Worm (Caenorhabditis elegans) whole organism, L1 larva: ENCODE results near the gene F18A11.3.

Experiments
- C04F5.9 ChIP-seq: sonication (generic microtip); optimal IDR thresholded peaks from 2 replicates; lab custom pipeline; 2016; ENCODE audit warnings: missing genetic modification characterization, missing compliant biosample characterization
- Y116A8C.19 ChIP-seq: sonication (generic microtip); optimal IDR thresholded peaks from 2 replicates; lab custom pipeline; 2016; ENCODE audit warnings: missing compliant biosample characterization, missing genetic modification characterization, borderline replicate concordance
- aha-1 ChIP-seq: fragments of 150-350 bp; optimal IDR thresholded peaks from 2 replicates; lab custom pipeline; 2014; ENCODE audit warnings: missing biosample characterization, missing genetic modification characterization
- blmp-1 ChIP-seq: fragments of 150-350 bp; optimal IDR thresholded peaks from 2 replicates; lab custom pipeline; 2014; ENCODE audit warnings: missing biosample characterization, missing genetic modification characterization
- ceh-82 ChIP-seq, 3 experiments: fragments of 150-350 bp in 1 of 3; sonication (generic microtip) in 2 of 3; optimal IDR thresholded peaks; 2 replicates each; lab custom pipeline; 2014 to 2017; ENCODE audit warnings: missing biosample characterization in 3 of 3, missing genetic modification characterization in 3 of 3
- ceh-90 ChIP-seq: sonication (generic microtip); optimal IDR thresholded peaks from 2 replicates; lab custom pipeline; 2016; ENCODE audit warnings: missing genetic modification characterization, missing compliant biosample characterization
- ces-1 ChIP-seq: fragments of 150-350 bp; optimal IDR thresholded peaks from 2 replicates; lab custom pipeline; 2014; ENCODE audit warnings: missing biosample characterization, missing genetic modification reagents, missing genetic modification characterization
- efl-3 ChIP-seq: fragments of 200-800 bp; sonication (Bioruptor generic); optimal IDR thresholded peaks from 2 replicates; lab custom pipeline; 2018; ENCODE audit warnings: mild to moderate bottlenecking, missing genetic modification characterization, missing compliant biosample characterization
- egl-13 ChIP-seq: sonication (generic microtip); optimal IDR thresholded peaks from 2 replicates; lab custom pipeline; 2016; ENCODE audit warnings: missing genotype, missing genetic modification reagents, missing genetic modification characterization, missing compliant biosample characterization
- egl-27 ChIP-seq, 2 experiments: fragments of 150-350 bp in 1 of 2; sonication (generic microtip); optimal IDR thresholded peaks; 3 replicates each; lab custom pipeline; 2017 to 2018; ENCODE audit warnings: missing biosample characterization in 2 of 2, missing genetic modification characterization in 2 of 2, missing genetic modification reagents in 2 of 2
- ets-5 ChIP-seq: fragments of 200-800 bp; sonication (Bioruptor generic); IDR thresholded peaks from 2 replicates; pipeline ENCODE4 v1.3.6; 2022; ENCODE audit warnings: missing genetic modification characterization, missing compliant biosample characterization
- fkh-4 ChIP-seq: sonication (generic microtip); optimal IDR thresholded peaks from 2 replicates; lab custom pipeline; 2016; ENCODE audit warnings: missing compliant biosample characterization, missing genetic modification characterization, borderline replicate concordance
- fkh-8 ChIP-seq: sonication (generic microtip); optimal IDR thresholded peaks from 2 replicates; lab custom pipeline; 2016; ENCODE audit warnings: mild to moderate bottlenecking, missing genetic modification characterization, missing compliant biosample characterization
- hlh-17 ChIP-seq: fragments of 200-800 bp; sonication (Bioruptor generic); optimal IDR thresholded peaks from 2 replicates; lab custom pipeline; 2018; ENCODE audit warnings: missing genetic modification characterization, mild to moderate bottlenecking, missing compliant biosample characterization, moderate library complexity, borderline replicate concordance
- hpl-2 ChIP-seq: fragments of 150-350 bp; optimal IDR thresholded peaks from 2 replicates; lab custom pipeline; 2014; ENCODE audit warnings: missing biosample characterization, missing genetic modification reagents, missing genetic modification characterization
- isw-1 ChIP-seq: fragments of 200-800 bp; sonication (Bioruptor generic); IDR thresholded peaks from 2 replicates; pipeline ENCODE4 v1.3.6; 2022; ENCODE audit warnings: missing genetic modification characterization, missing compliant biosample characterization
- lin-13 ChIP-seq: fragments of 150-350 bp; optimal IDR thresholded peaks from 2 replicates; lab custom pipeline; 2014; ENCODE audit warnings: missing biosample characterization, missing genetic modification reagents, missing genetic modification characterization
- lin-14 ChIP-seq: fragments of 200-800 bp; sonication (Bioruptor generic); optimal IDR thresholded peaks from 2 replicates; lab custom pipeline; 2018; ENCODE audit warnings: mild to moderate bottlenecking, missing genetic modification characterization, moderate library complexity, missing compliant biosample characterization
- lin-15B ChIP-seq: fragments of 150-350 bp; sonication (generic microtip); optimal IDR thresholded peaks from 3 replicates; lab custom pipeline; 2014; ENCODE audit warnings: missing biosample characterization, missing genetic modification characterization
- mab-9 ChIP-seq: fragments of 200-800 bp; sonication (Bioruptor generic); IDR thresholded peaks from 2 replicates; pipeline ENCODE4 v1.3.6; 2022; ENCODE audit warnings: missing genetic modification reagents, missing genetic modification characterization, missing compliant biosample characterization
- mep-1 ChIP-seq: fragments of 150-350 bp; optimal IDR thresholded peaks from 2 replicates; lab custom pipeline; 2014; ENCODE audit warnings: missing biosample characterization, missing genetic modification characterization
- nhr-19 ChIP-seq: fragments of 200-800 bp; sonication (Bioruptor generic); conservative IDR thresholded peaks from 2 replicates; pipeline ENCODE4 v1.3.6; 2022; ENCODE audit warnings: missing genetic modification characterization, missing compliant biosample characterization
- nhr-20 ChIP-seq: sonication (generic microtip); optimal IDR thresholded peaks from 2 replicates; lab custom pipeline; 2016; ENCODE audit warnings: mild to moderate bottlenecking, missing genetic modification characterization, missing compliant biosample characterization
- nhr-237 ChIP-seq: fragments of 150-350 bp; optimal IDR thresholded peaks from 2 replicates; lab custom pipeline; 2014; ENCODE audit warnings: missing biosample characterization, missing genetic modification characterization
- nhr-47 ChIP-seq: sonication (generic microtip); optimal IDR thresholded peaks from 2 replicates; lab custom pipeline; 2016; ENCODE audit warnings: mild to moderate bottlenecking, missing genetic modification characterization, moderate library complexity, missing compliant biosample characterization
- nhr-71 ChIP-seq: sonication (generic microtip); optimal IDR thresholded peaks from 2 replicates; lab custom pipeline; 2016; ENCODE audit warnings: mild to moderate bottlenecking, missing genetic modification characterization, moderate library complexity, missing compliant biosample characterization
- nhr-76 ChIP-seq: sonication (generic microtip); optimal IDR thresholded peaks from 2 replicates; lab custom pipeline; 2017; ENCODE audit warnings: missing biosample characterization, missing genetic modification characterization
- nhr-77 ChIP-seq: fragments of 150-350 bp; optimal IDR thresholded peaks from 2 replicates; lab custom pipeline; 2014; ENCODE audit warnings: missing biosample characterization, missing genetic modification characterization
- nhr-85 ChIP-seq: sonication (generic microtip); peaks from one replicate; lab custom pipeline; 2016; ENCODE audit warnings: missing genetic modification characterization, inconsistent platforms, missing compliant biosample characterization
- nhr-90 ChIP-seq: sonication (generic microtip); optimal IDR thresholded peaks from 2 replicates; lab custom pipeline; 2016; ENCODE audit warnings: mild to moderate bottlenecking, missing genetic modification characterization, missing compliant biosample characterization; ENCODE audit not compliant: poor library complexity
- pax-3 ChIP-seq: fragments of 200-800 bp; sonication (Bioruptor generic); optimal IDR thresholded peaks from 2 replicates; lab custom pipeline; 2018; ENCODE audit warnings: mild to moderate bottlenecking, missing genetic modification characterization, moderate library complexity, missing compliant biosample characterization
- pqm-1 ChIP-seq: sonication (generic microtip); optimal IDR thresholded peaks from 3 replicates; lab custom pipeline; 2017; ENCODE audit warnings: missing biosample characterization, missing genetic modification characterization
- rnt-1 ChIP-seq: sonication (generic microtip); optimal IDR thresholded peaks from 2 replicates; lab custom pipeline; 2016; ENCODE audit warnings: mild to moderate bottlenecking, missing genetic modification characterization, moderate library complexity, missing compliant biosample characterization
- snpc-4 ChIP-seq: fragments of 150-350 bp; optimal IDR thresholded peaks from 2 replicates; lab custom pipeline; 2014; ENCODE audit warnings: missing biosample characterization, missing genetic modification characterization
- sox-4 ChIP-seq: sonication (generic microtip); optimal IDR thresholded peaks from 2 replicates; lab custom pipeline; 2016; ENCODE audit warnings: missing genetic modification characterization, missing compliant biosample characterization
- sptf-1 ChIP-seq: fragments of 150-350 bp; optimal IDR thresholded peaks from 2 replicates; lab custom pipeline; 2014; ENCODE audit warnings: missing biosample characterization, missing genetic modification characterization
- unc-130 ChIP-seq: fragments of 150-350 bp; optimal IDR thresholded peaks from 2 replicates; lab custom pipeline; 2017; ENCODE audit warnings: missing biosample characterization, missing genetic modification characterization, inconsistent platforms
- unc-62 ChIP-seq: fragments of 150-350 bp; optimal IDR thresholded peaks from 2 replicates; lab custom pipeline; 2014; ENCODE audit warnings: missing biosample characterization, missing genetic modification reagents, missing genetic modification characterization
- unc-86 ChIP-seq: sonication (generic microtip); optimal IDR thresholded peaks from 2 replicates; lab custom pipeline; 2016; ENCODE audit warnings: missing genetic modification characterization, missing compliant biosample characterization
- xbp-1 ChIP-seq: sonication (generic microtip); optimal IDR thresholded peaks from 2 replicates; lab custom pipeline; 2016; ENCODE audit warnings: missing genetic modification characterization, missing compliant biosample characterization
- zag-1 ChIP-seq: fragments of 150-350 bp; optimal IDR thresholded peaks from 2 replicates; lab custom pipeline; 2014; ENCODE audit warnings: missing biosample characterization, missing genetic modification characterization
- zip-4 ChIP-seq: fragments of 200-800 bp; sonication (Bioruptor generic); optimal IDR thresholded peaks from 2 replicates; lab custom pipeline; 2018; ENCODE audit warnings: mild to moderate bottlenecking, missing genetic modification characterization, moderate library complexity, missing compliant biosample characterization
- ztf-4 ChIP-seq: fragments of 150-350 bp; optimal IDR thresholded peaks from 2 replicates; lab custom pipeline; 2014; ENCODE audit warnings: missing biosample characterization, missing genetic modification characterization

Gene F18A11.3

ce11 chrII:13030567-13031188 is 6.0 kb downstream of the F18A11.3 start (continued):
- no peak for TF ChIP-seq mab-9 (GFP tag; lab: Robert Waterston, UW)
- TF ChIP-seq mep-1 (tag; lab: Kevin White, UChicago): peak; percentile 37
- TF ChIP-seq C04F5.9 (tag; lab: Kevin White, UChicago): no peak
- no peak for TF ChIP-seq zip-4 (GFP tag; lab: Kevin White, UChicago)
- TF ChIP-seq nhr-47 (tag; lab: Kevin White, UChicago): peak; percentile 37
- TF ChIP-seq xbp-1 (tag; lab: Kevin White, UChicago): peak; percentile 21
- peak; percentile 69 for TF ChIP-seq nhr-20 (tag; lab: Kevin White, UChicago)
- TF ChIP-seq ztf-4: peak; percentile 2
- peak; percentile 49 for TF ChIP-seq nhr-77 (tag; lab: Kevin White, UChicago)
- TF ChIP-seq unc-130 (tag; lab: Kevin White, UChicago): peak; percentile 60
- no peak for TF ChIP-seq lin-13 (GFP tag; lab: Kevin White, UChicago)
- no peak for TF ChIP-seq unc-86 (tag; lab: Kevin White, UChicago)
- TF ChIP-seq nhr-76 (tag; lab: Kevin White, UChicago): no peak
- TF ChIP-seq fkh-4 (tag; lab: Kevin White, UChicago): no peak
- TF ChIP-seq nhr-237 (tag; lab: Kevin White, UChicago): no peak
- no peak for TF ChIP-seq hpl-2 (GFP tag; lab: Kevin White, UChicago)
- no peak for TF ChIP-seq ces-1
- no peak for TF ChIP-seq egl-27 (tag; optimal IDR thresholded peaks at IDR 0.05; lab: Kevin White, UChicago)
- no peak for TF ChIP-seq Y116A8C.19 (tag; lab: Kevin White, UChicago)
- no peak for TF ChIP-seq zag-1
- no peak for TF ChIP-seq ets-5 (GFP tag; lab: Robert Waterston, UW)
- TF ChIP-seq egl-13 (tag; lab: Kevin White, UChicago): no peak
- TF ChIP-seq isw-1 (GFP tag; lab: Robert Waterston, UW): no peak
- no peak for TF ChIP-seq pax-3 (tag; lab: Kevin White, UChicago)
- TF ChIP-seq nhr-19 (GFP tag; lab: Robert Waterston, UW): no peak
- TF ChIP-seq snpc-4 (tag; lab: Kevin White, UChicago): peak; percentile 27
- TF ChIP-seq ceh-82 (tag; optimal IDR thresholded peaks at IDR 0.05; lab: Kevin White, UChicago): peak; percentile 18 to 47 (median 42)
- TF ChIP-seq ceh-90 (tag; lab: Kevin White, UChicago): no peak
- TF ChIP-seq blmp-1 (tag; lab: Kevin White, UChicago): peak; percentile 67
- no peak for TF ChIP-seq hlh-17
- TF ChIP-seq pqm-1 (tag; lab: Kevin White, UChicago): no peak
- no peak for TF ChIP-seq aha-1 (tag; lab: Kevin White, UChicago)
- no peak for TF ChIP-seq sptf-1 (tag; lab: Kevin White, UChicago)
- peak; percentile 25 for TF ChIP-seq rnt-1 (tag; lab: Kevin White, UChicago)
- no peak for TF ChIP-seq sox-4 (tag; lab: Kevin White, UChicago)
- TF ChIP-seq nhr-90: peak; percentile 25
- TF ChIP-seq lin-15B (tag; lab: Kevin White, UChicago): no peak
- no peak for TF ChIP-seq fkh-8 (tag; lab: Kevin White, UChicago)
- no peak for TF ChIP-seq unc-62 (GFP tag; lab: Kevin White, UChicago)
- TF ChIP-seq nhr-71: peak; percentile 65
- peak; percentile 84 for TF ChIP-seq nhr-85
- peak; percentile 90 for TF ChIP-seq lin-14 (GFP tag; lab: Kevin White, UChicago)
- TF ChIP-seq efl-3: no peak
- TF ChIP-seq, all 84 proteins: peak for 32
